Worm (Caenorhabditis elegans): ENCODE data around the gene npr-4.

Gene npr-4

ce11 chrX:12512472-12513137, 38.9 kb downstream of the npr-4 start:
- TF ChIP-seq tbx-11 (GFP tag; IDR thresholded peaks at IDR 0.05), result no peak
- TF ChIP-seq sea-1 (GFP tag; conservative IDR thresholded peaks at IDR 0.05), result no peak
- TF ChIP-seq hmbx-1 (tag; optimal IDR thresholded peaks at IDR 0.05), result no peak
- no peak for TF ChIP-seq tra-4 (tag; optimal IDR thresholded peaks at IDR 0.05)

- TF ChIP-seq tbx-37 (GFP tag; conservative IDR thresholded peaks at IDR 0.05) (no peak), hnd-1 (tag; optimal IDR thresholded peaks at IDR 0.05) (no peak), ceh-13 (GFP tag; optimal IDR thresholded peaks at IDR 0.05) (no peak), ceh-36 (tag; optimal IDR thresholded peaks at IDR 0.05) (no peak), hmg-4 (GFP tag; optimal IDR thresholded peaks at IDR 0.05) (peak; percentile 12), ets-7 (tag; optimal IDR thresholded peaks at IDR 0.05) (no peak), pes-1 (GFP tag; IDR thresholded peaks at IDR 0.05) (no peak), aly-1 (tag; optimal IDR thresholded peaks at IDR 0.05) (no peak)
Measured at ce11 chrX:12511384-12512007, 40.0 kb downstream of the npr-4 start.

ce11 chrX:12510148-12510785, 41.2 kb downstream of the npr-4 start:
- no peak for TF ChIP-seq tbx-37 (GFP tag; conservative IDR thresholded peaks at IDR 0.05)
- TF ChIP-seq hmbx-1 (tag; optimal IDR thresholded peaks at IDR 0.05), result peak; percentile 14
- peak; percentile 44 for TF ChIP-seq aly-1 (tag; optimal IDR thresholded peaks at IDR 0.05)
- no peak for TF ChIP-seq F13C5.2 (tag; optimal IDR thresholded peaks at IDR 0.05)
- no peak for TF ChIP-seq scrt-1 (GFP tag; IDR thresholded peaks at IDR 0.05)
- peak; percentile 24 for TF ChIP-seq ets-7 (tag; optimal IDR thresholded peaks at IDR 0.05)
- TF ChIP-seq tra-4 (tag; optimal IDR thresholded peaks at IDR 0.05), result no peak
- TF ChIP-seq pes-1 (GFP tag; IDR thresholded peaks at IDR 0.05), result no peak
- TF ChIP-seq B0310.2 (tag; optimal IDR thresholded peaks at IDR 0.05), result no peak
- TF ChIP-seq hmg-4 (GFP tag; optimal IDR thresholded peaks at IDR 0.05), result peak; percentile 80
- TF ChIP-seq sea-1 (GFP tag; conservative IDR thresholded peaks at IDR 0.05), result no peak

- TF ChIP-seq tra-4 (tag; optimal IDR thresholded peaks at IDR 0.05) (no peak), hmbx-1 (tag; optimal IDR thresholded peaks at IDR 0.05) (no peak), hnd-1 (tag; optimal IDR thresholded peaks at IDR 0.05) (no peak), ama-1 (optimal IDR thresholded peaks at IDR 0.05) (no peak), tbx-37 (GFP tag; conservative IDR thresholded peaks at IDR 0.05) (no peak), hmg-4 (GFP tag; optimal IDR thresholded peaks at IDR 0.05) (no peak), scrt-1 (GFP tag; IDR thresholded peaks at IDR 0.05) (no peak), F13C5.2 (tag; optimal IDR thresholded peaks at IDR 0.05) (no peak), tbx-11 (GFP tag; IDR thresholded peaks at IDR 0.05) (no peak), flt-1 (GFP tag; IDR thresholded peaks at IDR 0.05) (no peak), ets-7 (tag; optimal IDR thresholded peaks at IDR 0.05) (no peak), sea-1 (GFP tag; conservative IDR thresholded peaks at IDR 0.05) (no peak)
Measured at ce11 chrX:12509334-12509944, 42.0 kb downstream of the npr-4 start.

- TF ChIP-seq ama-1 (optimal IDR thresholded peaks at IDR 0.05) (peak; percentile 59), ets-7 (tag; optimal IDR thresholded peaks at IDR 0.05) (no peak), flt-1 (GFP tag; IDR thresholded peaks at IDR 0.05) (no peak), sea-1 (GFP tag; conservative IDR thresholded peaks at IDR 0.05) (no peak), F13C5.2 (tag; optimal IDR thresholded peaks at IDR 0.05) (no peak), tra-4 (tag; optimal IDR thresholded peaks at IDR 0.05) (peak; percentile 0), pes-1 (GFP tag; IDR thresholded peaks at IDR 0.05) (no peak), scrt-1 (GFP tag; IDR thresholded peaks at IDR 0.05) (no peak), hnd-1 (tag; optimal IDR thresholded peaks at IDR 0.05) (no peak), B0310.2 (tag; optimal IDR thresholded peaks at IDR 0.05) (no peak), hmg-4 (GFP tag; optimal IDR thresholded peaks at IDR 0.05) (no peak), tbx-37 (GFP tag; conservative IDR thresholded peaks at IDR 0.05) (no peak), tbx-11 (GFP tag; IDR thresholded peaks at IDR 0.05) (no peak), aly-1 (tag; optimal IDR thresholded peaks at IDR 0.05) (no peak)
Measured at ce11 chrX:12503288-12503803, 48.1 kb downstream of the npr-4 start, which contains the start of gene sdz-19. sdz-19 (minus strand) TSS chrX:12503338.

ce11 chrX:12500777-12501176, 50.7 kb downstream of the npr-4 start:
- no peak for TF ChIP-seq hnd-1 (tag; optimal IDR thresholded peaks at IDR 0.05)
- no peak for TF ChIP-seq F13C5.2 (tag; optimal IDR thresholded peaks at IDR 0.05)
- TF ChIP-seq hmg-4 (GFP tag; optimal IDR thresholded peaks at IDR 0.05), result no peak

ce11 chrX:12492467-12492866, 59.0 kb downstream of the npr-4 start, which contains the start of gene lips-1:
lips-1 (plus strand) TSS chrX:12492767.
- TF ChIP-seq ets-7 (tag; optimal IDR thresholded peaks at IDR 0.05), result no peak
- no peak for TF ChIP-seq hnd-1 (tag; optimal IDR thresholded peaks at IDR 0.05)
- no peak for TF ChIP-seq ceh-13 (GFP tag; optimal IDR thresholded peaks at IDR 0.05)
- no peak for TF ChIP-seq hmbx-1 (tag; optimal IDR thresholded peaks at IDR 0.05)
